Fruit fly (Drosophila melanogaster): Measurements from ENCODE around the gene Eig71Ee.
A peak's percentile ranks its signal among the peaks of the same experiment; 100 is the strongest.

The Eig71Ee gene

dm6 chr3L:15692794-15693532 is 37.2 kb upstream of the Eig71Ee start (continued):
- TF ChIP-seq CG10209 (GFP tag; optimal IDR thresholded peaks at IDR 0.05) (peak; percentile 40), run (tag; optimal IDR thresholded peaks at IDR 0.05) (peak; percentile 0), Usf (GFP tag; optimal IDR thresholded peaks at IDR 0.05) (peak; percentile 1), oc (tag; optimal IDR thresholded peaks at IDR 0.05) (no peak), CG18476 (GFP tag; optimal IDR thresholded peaks at IDR 0.05) (peak; percentile 31), tio (GFP tag; optimal IDR thresholded peaks at IDR 0.05) (peak; percentile 54), bcd (GFP tag; optimal IDR thresholded peaks at IDR 0.05) (peak; percentile 14), Eip74EF (GFP tag; optimal IDR thresholded peaks at IDR 0.05) (peak in 1 of 2 experiments; percentile 29), grau (tag; optimal IDR thresholded peaks at IDR 0.05) (peak; percentile 36), CG17361 (GFP tag; IDR thresholded peaks at IDR 0.05) (peak; percentile 82), CG18619 (GFP tag; optimal IDR thresholded peaks at IDR 0.05) (peak; percentile 38), jumu (GFP tag; optimal IDR thresholded peaks at IDR 0.05) (no peak), ewg (GFP tag; optimal IDR thresholded peaks at IDR 0.05) (peak; percentile 19), Six4 (GFP tag; optimal IDR thresholded peaks at IDR 0.05) (peak; percentile 3), CG15601 (tag; optimal IDR thresholded peaks at IDR 0.05) (peak; percentile 28), CG2712 (tag; optimal IDR thresholded peaks at IDR 0.05) (peak; percentile 68), Stat92E (GFP tag; optimal IDR thresholded peaks at IDR 0.05) (peak in 1 of 3 experiments; percentile 72), CG4282 (GFP tag; optimal IDR thresholded peaks at IDR 0.05) (no peak), dmrt11E (tag; optimal IDR thresholded peaks at IDR 0.05) (peak; percentile 80), Chrac-16 (GFP tag; optimal IDR thresholded peaks at IDR 0.05) (peak; percentile 23), lola (GFP tag; optimal IDR thresholded peaks at IDR 0.05) (peak in 1 of 3 experiments; percentile 79), croc (GFP tag; conservative IDR thresholded peaks at IDR 0.05) (0 out of 3 replicates have a peak, but pooled peaks have one; percentile 24), Sox102F (GFP tag; optimal IDR thresholded peaks at IDR 0.05) (peak; percentile 60), her (GFP tag; optimal IDR thresholded peaks at IDR 0.05) (no peak), CG9727 (GFP tag; optimal IDR thresholded peaks at IDR 0.05) (peak; percentile 72), Oli (tag; optimal IDR thresholded peaks at IDR 0.05) (peak; percentile 58), kni (GFP tag; optimal IDR thresholded peaks at IDR 0.05) (peak; percentile 60), CG17359 (tag; optimal IDR thresholded peaks at IDR 0.05) (peak; percentile 38), CG16815 (GFP tag; optimal IDR thresholded peaks at IDR 0.05) (peak; percentile 20), CG14014 (GFP tag; IDR thresholded peaks at IDR 0.05) (no peak), salm (tag; optimal IDR thresholded peaks at IDR 0.05) (no peak), CG2889 (GFP tag; IDR thresholded peaks at IDR 0.05) (no peak), CG4328 (GFP tag; optimal IDR thresholded peaks at IDR 0.05) (no peak), CG10979 (tag; optimal IDR thresholded peaks at IDR 0.05) (peak; percentile 78), CG12236 (GFP tag; optimal IDR thresholded peaks at IDR 0.05) (no peak), fd96Cb (tag; optimal IDR thresholded peaks at IDR 0.05) (peak; percentile 62), phol (tag; optimal IDR thresholded peaks at IDR 0.05) (peak; percentile 78), CG11093 (GFP tag; IDR thresholded peaks at IDR 0.05) (peak; percentile 22; the same call in 1 of the 3 replicates), CG1024 (GFP tag; IDR thresholded peaks at IDR 0.05) (0 out of 2 replicates have a peak, but pooled peaks have one; percentile 6), CG8089 (GFP tag; optimal IDR thresholded peaks at IDR 0.05) (no peak), CG12659 (GFP tag; optimal IDR thresholded peaks at IDR 0.05) (peak; percentile 8), Med (GFP tag) (peak; percentile 42), Blimp-1 (GFP tag; optimal IDR thresholded peaks at IDR 0.05) (peak; percentile 36), CG13775 (GFP tag; optimal IDR thresholded peaks at IDR 0.05) (peak; percentile 34), CG15696 (tag; optimal IDR thresholded peaks at IDR 0.05) (peak; percentile 38), trem (tag; optimal IDR thresholded peaks at IDR 0.05) (peak; percentile 35), Mrtf (GFP tag; IDR thresholded peaks at IDR 0.05) (no peak)
